Worm (Caenorhabditis elegans) whole organism, L2 larva: ENCODE results near the gene F22B7.1.

Experiments
- C34F6.9 ChIP-seq: fragments of 150-350 bp; optimal IDR thresholded peaks from 2 replicates; lab custom pipeline; 2014; ENCODE audit warnings: missing biosample characterization, missing genetic modification characterization
- F13H6.1 ChIP-seq: sonication (generic microtip); optimal IDR thresholded peaks from 2 replicates; lab custom pipeline; 2016; ENCODE audit warnings: missing genetic modification characterization, missing compliant biosample characterization
- R02D3.7 ChIP-seq: fragments of 150-350 bp; optimal IDR thresholded peaks from 2 replicates; lab custom pipeline; 2014; ENCODE audit warnings: missing biosample characterization, missing genetic modification characterization
- Y55F3AM.14 ChIP-seq: fragments of 200-800 bp; sonication (Bioruptor generic); optimal IDR thresholded peaks from 2 replicates; lab custom pipeline; 2018; ENCODE audit warnings: mild to moderate bottlenecking, missing genetic modification characterization, missing compliant biosample characterization
- ZK546.5 ChIP-seq: sonication (generic microtip); optimal IDR thresholded peaks from 2 replicates; lab custom pipeline; 2017; ENCODE audit warnings: missing biosample characterization, missing genetic modification characterization
- alr-1 ChIP-seq: fragments of 150-350 bp; optimal IDR thresholded peaks from 2 replicates; lab custom pipeline; 2014; ENCODE audit warnings: missing biosample characterization, missing genetic modification characterization
- aly-2 ChIP-seq: fragments of 150-350 bp; optimal IDR thresholded peaks from 2 replicates; lab custom pipeline; 2014; ENCODE audit warnings: missing biosample characterization, missing genetic modification characterization
- ama-1 ChIP-seq: fragments of 150-350 bp; optimal IDR thresholded peaks from 2 replicates; lab custom pipeline; 2018; ENCODE audit warnings: inconsistent platforms
- blmp-1 ChIP-seq: sonication (generic microtip); optimal IDR thresholded peaks from 2 replicates; lab custom pipeline; 2017; ENCODE audit warnings: missing genetic modification characterization, mild to moderate bottlenecking, missing compliant biosample characterization, antibody characterized with exemption, moderate library complexity; ENCODE audit not compliant: insufficient read depth
- ceh-16 ChIP-seq: fragments of 150-350 bp; optimal IDR thresholded peaks from 2 replicates; lab custom pipeline; 2014; ENCODE audit warnings: missing biosample characterization, missing genetic modification characterization
- ceh-82 ChIP-seq: fragments of 150-350 bp; optimal IDR thresholded peaks from 2 replicates; lab custom pipeline; 2014; ENCODE audit warnings: missing biosample characterization, missing genetic modification characterization
- crh-2 ChIP-seq: sonication (generic microtip); optimal IDR thresholded peaks from 2 replicates; lab custom pipeline; 2017; ENCODE audit warnings: missing biosample characterization, missing genetic modification characterization
- dmd-4 ChIP-seq: sonication (generic microtip); optimal IDR thresholded peaks from 2 replicates; lab custom pipeline; 2017; ENCODE audit warnings: missing biosample characterization, missing genetic modification characterization
- egl-27 ChIP-seq: sonication (generic microtip); optimal IDR thresholded peaks from 3 replicates; lab custom pipeline; 2017; ENCODE audit warnings: missing biosample characterization, missing genetic modification reagents, missing genetic modification characterization
- elt-1 ChIP-seq: fragments of 150-350 bp; optimal IDR thresholded peaks from 2 replicates; lab custom pipeline; 2014; ENCODE audit warnings: missing biosample characterization, missing genetic modification characterization
- elt-3 ChIP-seq: sonication (generic microtip); optimal IDR thresholded peaks from 2 replicates; lab custom pipeline; 2017; ENCODE audit warnings: missing biosample characterization, missing genetic modification characterization
- fos-1 ChIP-seq: fragments of 150-350 bp; optimal IDR thresholded peaks from 2 replicates; lab custom pipeline; 2014; ENCODE audit warnings: missing biosample characterization, missing genetic modification characterization
- gmeb-1 ChIP-seq: fragments of 150-350 bp; optimal IDR thresholded peaks from 2 replicates; lab custom pipeline; 2014; ENCODE audit warnings: missing biosample characterization, missing genetic modification characterization
- lin-11 ChIP-seq: fragments of 150-350 bp; sonication (generic microtip); optimal IDR thresholded peaks from 2 replicates; lab custom pipeline; 2014; ENCODE audit warnings: missing biosample characterization, missing genetic modification characterization, inconsistent platforms, mixed read lengths
- lin-13 ChIP-seq: fragments of 150-350 bp; optimal IDR thresholded peaks from 2 replicates; lab custom pipeline; 2014; ENCODE audit warnings: missing biosample characterization, missing genetic modification reagents, missing genetic modification characterization
- lin-39 ChIP-seq: fragments of 150-350 bp; optimal IDR thresholded peaks from 2 replicates; lab custom pipeline; 2014; ENCODE audit warnings: missing biosample characterization, missing genetic modification reagents, missing genetic modification characterization
- lsy-2 ChIP-seq, 2 experiments: fragments of 150-350 bp in 1 of 2; sonication (generic microtip) in 1 of 2; optimal IDR thresholded peaks; 2 replicates each; lab custom pipeline; 2014 to 2017; ENCODE audit warnings: missing biosample characterization in 2 of 2, missing genetic modification characterization in 2 of 2
- mab-5 ChIP-seq: fragments of 150-350 bp; optimal IDR thresholded peaks from 2 replicates; lab custom pipeline; 2014; ENCODE audit warnings: missing biosample characterization, missing genetic modification characterization
- mbf-1 ChIP-seq: sonication (generic microtip); optimal IDR thresholded peaks from 2 replicates; lab custom pipeline; 2017; ENCODE audit warnings: missing biosample characterization, missing genetic modification characterization
- mdl-1 ChIP-seq, 2 experiments: fragments of 150-350 bp in 1 of 2; sonication (generic microtip) in 1 of 2; optimal IDR thresholded peaks; 2 replicates each; lab custom pipeline; 2017; ENCODE audit warnings: missing biosample characterization in 2 of 2, missing genetic modification characterization in 2 of 2
- nhr-10 ChIP-seq: sonication (generic microtip); optimal IDR thresholded peaks from 2 replicates; lab custom pipeline; 2017; ENCODE audit warnings: missing biosample characterization, missing genetic modification characterization
- nhr-11 ChIP-seq: fragments of 150-350 bp; optimal IDR thresholded peaks from 2 replicates; lab custom pipeline; 2014; ENCODE audit warnings: missing biosample characterization, missing genetic modification characterization
- nhr-12 ChIP-seq: fragments of 150-350 bp; optimal IDR thresholded peaks from 2 replicates; lab custom pipeline; 2014; ENCODE audit warnings: missing biosample characterization, missing genetic modification characterization
- nhr-129 ChIP-seq: fragments of 150-350 bp; optimal IDR thresholded peaks from 2 replicates; lab custom pipeline; 2014; ENCODE audit warnings: missing biosample characterization, missing genetic modification characterization
- nhr-21 ChIP-seq: fragments of 150-350 bp; optimal IDR thresholded peaks from 2 replicates; lab custom pipeline; 2014; ENCODE audit warnings: missing biosample characterization, missing genetic modification characterization
- nhr-23 ChIP-seq: fragments of 150-350 bp; optimal IDR thresholded peaks from 2 replicates; lab custom pipeline; 2014; ENCODE audit warnings: missing biosample characterization, missing genetic modification reagents, missing genetic modification characterization
- nhr-237 ChIP-seq: fragments of 150-350 bp; optimal IDR thresholded peaks from 2 replicates; lab custom pipeline; 2014; ENCODE audit warnings: missing biosample characterization, missing genetic modification characterization
- nhr-25 ChIP-seq: fragments of 150-350 bp; sonication (generic microtip); optimal IDR thresholded peaks from 3 replicates; lab custom pipeline; 2014; ENCODE audit warnings: missing biosample characterization, missing genetic modification characterization
- nhr-6 ChIP-seq: fragments of 150-350 bp; optimal IDR thresholded peaks from 2 replicates; lab custom pipeline; 2014; ENCODE audit warnings: missing biosample characterization, missing genetic modification characterization
- nhr-77 ChIP-seq: fragments of 150-350 bp; optimal IDR thresholded peaks from 2 replicates; lab custom pipeline; 2014; ENCODE audit warnings: missing biosample characterization, missing genetic modification characterization
- peb-1 ChIP-seq: fragments of 150-350 bp; optimal IDR thresholded peaks from 2 replicates; lab custom pipeline; 2014; ENCODE audit warnings: missing biosample characterization, missing genetic modification characterization
- sem-4 ChIP-seq: fragments of 150-350 bp; optimal IDR thresholded peaks from 2 replicates; lab custom pipeline; 2014; ENCODE audit warnings: missing biosample characterization, missing genetic modification reagents, missing genetic modification characterization
- skn-1 ChIP-seq: sonication (generic microtip); optimal IDR thresholded peaks from 2 replicates; lab custom pipeline; 2017; ENCODE audit warnings: missing biosample characterization, missing genetic modification characterization
- sma-3 ChIP-seq: sonication (generic microtip); optimal IDR thresholded peaks from 2 replicates; lab custom pipeline; 2016; ENCODE audit warnings: missing genetic modification reagents, missing genetic modification characterization, missing compliant biosample characterization
- sma-9 ChIP-seq, 2 experiments: fragments of 150-350 bp in 1 of 2; sonication (generic microtip) in 1 of 2; optimal IDR thresholded peaks; 2 replicates each; lab custom pipeline; 2014 to 2016; ENCODE audit warnings: missing genetic modification characterization in 2 of 2, mild to moderate bottlenecking in 1 of 2, missing biosample characterization in 1 of 2, missing compliant biosample characterization in 1 of 2, missing genetic modification reagents in 1 of 2, moderate library complexity in 1 of 2
- snpc-4 ChIP-seq: fragments of 150-350 bp; optimal IDR thresholded peaks from 2 replicates; lab custom pipeline; 2014; ENCODE audit warnings: missing biosample characterization, missing genetic modification characterization
- unc-39 ChIP-seq: fragments of 150-350 bp; optimal IDR thresholded peaks from 2 replicates; lab custom pipeline; 2014; ENCODE audit warnings: missing biosample characterization, missing genetic modification characterization
- unc-55 ChIP-seq: fragments of 150-350 bp; sonication (generic microtip); optimal IDR thresholded peaks from 3 replicates; lab custom pipeline; 2014; ENCODE audit warnings: missing biosample characterization, missing genetic modification reagents, missing genetic modification characterization
- unc-62 ChIP-seq: fragments of 150-350 bp; optimal IDR thresholded peaks from 2 replicates; lab custom pipeline; 2014; ENCODE audit warnings: missing biosample characterization, missing genetic modification reagents, missing genetic modification characterization
- zag-1 ChIP-seq: fragments of 150-350 bp; optimal IDR thresholded peaks from 2 replicates; lab custom pipeline; 2014; ENCODE audit warnings: missing biosample characterization, missing genetic modification characterization
- ztf-1 ChIP-seq: fragments of 200-800 bp; sonication (Bioruptor generic); conservative IDR thresholded peaks from 2 replicates; pipeline ENCODE4 v1.3.6; 2022; ENCODE audit warnings: missing genetic modification characterization, missing compliant biosample characterization
- ztf-11 ChIP-seq: sonication (generic microtip); optimal IDR thresholded peaks from 2 replicates; lab custom pipeline; 2017; ENCODE audit warnings: missing biosample characterization, missing genetic modification characterization
- ztf-4 ChIP-seq: fragments of 150-350 bp; optimal IDR thresholded peaks from 2 replicates; lab custom pipeline; 2014; ENCODE audit warnings: missing biosample characterization, missing genetic modification characterization

F22B7.1 gene

ce11 chrIII:8697268-8697907 is 32.2 kb downstream of the F22B7.1 start:
- no peak for TF ChIP-seq sma-9 (GFP tag; optimal IDR thresholded peaks at IDR 0.05; lab: Kevin White, UChicago)
- TF ChIP-seq sma-9 (tag; optimal IDR thresholded peaks at IDR 0.05; lab: Kevin White, UChicago) = no peak
- no peak for TF ChIP-seq nhr-77 (tag; lab: Kevin White, UChicago)

ce11 chrIII:8700289-8700957 is 35.3 kb downstream of the F22B7.1 start, which contains the start of the genes sdz-1 and vps-33.1:
Gene sdz-1, minus strand, starts transcription at chrIII:8700339.
Gene vps-33.1, plus strand, starts transcription at chrIII:8700927.
- no peak for TF ChIP-seq ztf-1 (GFP tag; lab: Robert Waterston, UW)
- no peak for TF ChIP-seq mdl-1 (tag; optimal IDR thresholded peaks at IDR 0.05; lab: Kevin White, UChicago)
- peak; percentile 43 for TF ChIP-seq lin-13 (GFP tag; lab: Kevin White, UChicago)
- peak; percentile 50 for TF ChIP-seq sma-9 (GFP tag; optimal IDR thresholded peaks at IDR 0.05; lab: Kevin White, UChicago)
- TF ChIP-seq sma-9 (tag; optimal IDR thresholded peaks at IDR 0.05; lab: Kevin White, UChicago) = no peak
- TF ChIP-seq elt-1 (tag; lab: Kevin White, UChicago) = no peak
- TF ChIP-seq unc-62 (GFP tag; lab: Kevin White, UChicago) = no peak
- TF ChIP-seq ama-1 = no peak
- peak in 1 of 2 experiments; percentile 75 for TF ChIP-seq lsy-2 (tag; optimal IDR thresholded peaks at IDR 0.05; lab: Kevin White, UChicago)
- no peak for TF ChIP-seq snpc-4
- no peak for TF ChIP-seq mab-5
- no peak for TF ChIP-seq nhr-12 (tag; lab: Kevin White, UChicago)
- no peak for TF ChIP-seq aly-2 (tag; lab: Kevin White, UChicago)
- peak; percentile 4 for TF ChIP-seq crh-2 (tag; lab: Kevin White, UChicago)
- no peak for TF ChIP-seq ztf-11 (tag; lab: Kevin White, UChicago)
- TF ChIP-seq zag-1 (tag; lab: Kevin White, UChicago) = no peak
- no peak for TF ChIP-seq sem-4 (tag; lab: Kevin White, UChicago)
- peak; percentile 68 for TF ChIP-seq C34F6.9 (tag; lab: Kevin White, UChicago)
- TF ChIP-seq Y55F3AM.14 (GFP tag; lab: Kevin White, UChicago) = no peak
- TF ChIP-seq F13H6.1 (tag; lab: Kevin White, UChicago) = no peak
- no peak for TF ChIP-seq alr-1 (tag; lab: Kevin White, UChicago)
- peak; percentile 87 for TF ChIP-seq gmeb-1
- TF ChIP-seq nhr-25 (tag; lab: Kevin White, UChicago) = no peak
- TF ChIP-seq mbf-1 (tag; lab: Kevin White, UChicago) = no peak
- no peak for TF ChIP-seq blmp-1
- TF ChIP-seq ceh-82 = no peak
- TF ChIP-seq fos-1 (tag; lab: Kevin White, UChicago) = no peak
- peak; percentile 90 for TF ChIP-seq unc-55 (GFP tag; lab: Kevin White, UChicago)
- no peak for TF ChIP-seq peb-1 (tag; lab: Kevin White, UChicago)
- TF ChIP-seq nhr-77 (tag; lab: Kevin White, UChicago) = no peak
- no peak for TF ChIP-seq nhr-11
- no peak for TF ChIP-seq ceh-16 (tag; lab: Kevin White, UChicago)
- TF ChIP-seq dmd-4 = no peak
- no peak for TF ChIP-seq egl-27 (tag; lab: Kevin White, UChicago)
- TF ChIP-seq nhr-21 (tag; lab: Kevin White, UChicago) = no peak
- no peak for TF ChIP-seq elt-3
- TF ChIP-seq skn-1 (tag; lab: Kevin White, UChicago) = no peak
- no peak for TF ChIP-seq lin-11 (tag; lab: Kevin White, UChicago)
- TF ChIP-seq ZK546.5 (tag; lab: Kevin White, UChicago) = no peak
- peak; percentile 1 for TF ChIP-seq sma-3
- TF ChIP-seq lin-39 (tag; lab: Kevin White, UChicago) = no peak
- peak; percentile 62 for TF ChIP-seq nhr-129
- no peak for TF ChIP-seq nhr-23 (tag; lab: Kevin White, UChicago)
- no peak for TF ChIP-seq unc-39
- no peak for TF ChIP-seq ztf-4 (tag; lab: Kevin White, UChicago)
- no peak for TF ChIP-seq nhr-10 (tag; lab: Kevin White, UChicago)
- TF ChIP-seq R02D3.7 = no peak
- TF ChIP-seq nhr-6 (tag; lab: Kevin White, UChicago) = no peak
- no peak for TF ChIP-seq nhr-237 (tag; lab: Kevin White, UChicago)
